Worm (Caenorhabditis elegans) whole organism, L1 larva: Measurements from ENCODE around the gene egl-15.

Experiments
- aly-2 ChIP-seq: fragments of 150-350 bp; optimal IDR thresholded peaks from 2 replicates; lab custom pipeline; 2014; ENCODE audit warnings: missing biosample characterization, missing genetic modification characterization
- ama-1 ChIP-seq: fragments of 150-350 bp; optimal IDR thresholded peaks from 2 replicates; lab custom pipeline; 2014
- blmp-1 ChIP-seq: fragments of 150-350 bp; optimal IDR thresholded peaks from 2 replicates; lab custom pipeline; 2014; ENCODE audit warnings: missing biosample characterization, missing genetic modification characterization
- ceh-63 ChIP-seq: fragments of 200-800 bp; sonication (Bioruptor generic); optimal IDR thresholded peaks from 2 replicates; lab custom pipeline; 2018; ENCODE audit warnings: mild to moderate bottlenecking, missing genetic modification characterization, missing compliant biosample characterization
- ceh-82 ChIP-seq, 3 experiments: fragments of 150-350 bp in 1 of 3; sonication (generic microtip) in 2 of 3; optimal IDR thresholded peaks; 2 replicates each; lab custom pipeline; 2014 to 2017; ENCODE audit warnings: missing biosample characterization in 3 of 3, missing genetic modification characterization in 3 of 3
- ceh-88 ChIP-seq: fragments of 200-800 bp; sonication (Bioruptor generic); IDR thresholded peaks from 2 replicates; pipeline ENCODE4 v1.3.6; 2022; ENCODE audit warnings: missing genetic modification characterization, missing compliant biosample characterization
- ceh-90 ChIP-seq: sonication (generic microtip); optimal IDR thresholded peaks from 2 replicates; lab custom pipeline; 2016; ENCODE audit warnings: missing genetic modification characterization, missing compliant biosample characterization
- dpl-1 ChIP-seq, 3 experiments: fragments of 150-350 bp in 2 of 3; sonication (generic microtip) in 1 of 3; optimal IDR thresholded peaks; 2 replicates each; lab custom pipeline; 2014 to 2017; ENCODE audit warnings: missing biosample characterization in 3 of 3, missing genetic modification characterization in 3 of 3, missing genetic modification reagents in 3 of 3
- efl-3 ChIP-seq: fragments of 200-800 bp; sonication (Bioruptor generic); optimal IDR thresholded peaks from 2 replicates; lab custom pipeline; 2018; ENCODE audit warnings: mild to moderate bottlenecking, missing genetic modification characterization, missing compliant biosample characterization
- egl-13 ChIP-seq: sonication (generic microtip); optimal IDR thresholded peaks from 2 replicates; lab custom pipeline; 2016; ENCODE audit warnings: missing genotype, missing genetic modification reagents, missing genetic modification characterization, missing compliant biosample characterization
- elt-2 ChIP-seq: sonication (generic microtip); optimal IDR thresholded peaks from 2 replicates; lab custom pipeline; 2016; ENCODE audit warnings: missing genetic modification characterization, mild to moderate bottlenecking, inconsistent platforms, missing compliant biosample characterization, missing genetic modification reagents
- elt-3 ChIP-seq, 6 experiments: fragments of 150-350 bp in 1 of 6; sonication (generic microtip); optimal IDR thresholded peaks; 2 replicates each; lab custom pipeline; 2017 to 2018; ENCODE audit warnings: missing biosample characterization in 6 of 6, missing genetic modification characterization in 6 of 6, inconsistent platforms in 1 of 6
- fkh-10 ChIP-seq: sonication (generic microtip); optimal IDR thresholded peaks from 2 replicates; lab custom pipeline; 2017; ENCODE audit warnings: missing biosample characterization, missing genetic modification reagents, missing genetic modification characterization
- fos-1 ChIP-seq: fragments of 150-350 bp; optimal IDR thresholded peaks from 2 replicates; lab custom pipeline; 2014; ENCODE audit warnings: missing biosample characterization, missing genetic modification characterization
- grh-1 ChIP-seq: fragments of 200-800 bp; sonication (Bioruptor generic); IDR thresholded peaks from 2 replicates; pipeline ENCODE4 v1.3.6; 2022; ENCODE audit warnings: missing genetic modification reagents, missing genetic modification characterization, missing compliant biosample characterization
- hpl-2 ChIP-seq: fragments of 150-350 bp; optimal IDR thresholded peaks from 2 replicates; lab custom pipeline; 2014; ENCODE audit warnings: missing biosample characterization, missing genetic modification reagents, missing genetic modification characterization
- isw-1 ChIP-seq: fragments of 200-800 bp; sonication (Bioruptor generic); IDR thresholded peaks from 2 replicates; pipeline ENCODE4 v1.3.6; 2022; ENCODE audit warnings: missing genetic modification characterization, missing compliant biosample characterization
- lin-14 ChIP-seq: fragments of 200-800 bp; sonication (Bioruptor generic); optimal IDR thresholded peaks from 2 replicates; lab custom pipeline; 2018; ENCODE audit warnings: mild to moderate bottlenecking, missing genetic modification characterization, moderate library complexity, missing compliant biosample characterization
- lin-15B ChIP-seq: fragments of 150-350 bp; sonication (generic microtip); optimal IDR thresholded peaks from 3 replicates; lab custom pipeline; 2014; ENCODE audit warnings: missing biosample characterization, missing genetic modification characterization
- lin-35 ChIP-seq, 2 experiments: fragments of 150-350 bp; optimal IDR thresholded peaks; 2 replicates each; lab custom pipeline; 2014; ENCODE audit warnings: missing biosample characterization in 2 of 2, missing genetic modification characterization in 2 of 2, missing genetic modification reagents in 2 of 2
- lin-39 ChIP-seq: fragments of 150-350 bp; optimal IDR thresholded peaks from 2 replicates; lab custom pipeline; 2014; ENCODE audit warnings: missing biosample characterization, missing genetic modification reagents, missing genetic modification characterization
- lir-3 ChIP-seq: sonication (generic microtip); optimal IDR thresholded peaks from 2 replicates; lab custom pipeline; 2016; ENCODE audit warnings: mild to moderate bottlenecking, missing genetic modification characterization, moderate library complexity, missing compliant biosample characterization; ENCODE audit not compliant: poor library complexity
- lsy-2 ChIP-seq, 2 experiments: fragments of 150-350 bp; optimal IDR thresholded peaks; 2 replicates each; lab custom pipeline; 2014; ENCODE audit warnings: missing biosample characterization in 2 of 2, missing genetic modification characterization in 2 of 2
- mdl-1 ChIP-seq, 2 experiments: fragments of 150-350 bp; optimal IDR thresholded peaks; 2 replicates each; lab custom pipeline; 2014 to 2017; ENCODE audit warnings: missing biosample characterization in 2 of 2, missing genetic modification characterization in 2 of 2, inconsistent platforms in 1 of 2
- mep-1 ChIP-seq: fragments of 150-350 bp; optimal IDR thresholded peaks from 2 replicates; lab custom pipeline; 2014; ENCODE audit warnings: missing biosample characterization, missing genetic modification characterization
- nhr-237 ChIP-seq: fragments of 150-350 bp; optimal IDR thresholded peaks from 2 replicates; lab custom pipeline; 2014; ENCODE audit warnings: missing biosample characterization, missing genetic modification characterization
- nhr-47 ChIP-seq: sonication (generic microtip); optimal IDR thresholded peaks from 2 replicates; lab custom pipeline; 2016; ENCODE audit warnings: mild to moderate bottlenecking, missing genetic modification characterization, moderate library complexity, missing compliant biosample characterization
- nhr-76 ChIP-seq: sonication (generic microtip); optimal IDR thresholded peaks from 2 replicates; lab custom pipeline; 2017; ENCODE audit warnings: missing biosample characterization, missing genetic modification characterization
- nhr-77 ChIP-seq: fragments of 150-350 bp; optimal IDR thresholded peaks from 2 replicates; lab custom pipeline; 2014; ENCODE audit warnings: missing biosample characterization, missing genetic modification characterization
- nhr-85 ChIP-seq: sonication (generic microtip); peaks from one replicate; lab custom pipeline; 2016; ENCODE audit warnings: missing genetic modification characterization, inconsistent platforms, missing compliant biosample characterization
- nhr-90 ChIP-seq: sonication (generic microtip); optimal IDR thresholded peaks from 2 replicates; lab custom pipeline; 2016; ENCODE audit warnings: mild to moderate bottlenecking, missing genetic modification characterization, missing compliant biosample characterization; ENCODE audit not compliant: poor library complexity
- pag-3 ChIP-seq: sonication (generic microtip); optimal IDR thresholded peaks from 2 replicates; lab custom pipeline; 2017; ENCODE audit warnings: missing genetic modification characterization, mild to moderate bottlenecking, missing compliant biosample characterization, antibody characterized with exemption, borderline replicate concordance; ENCODE audit not compliant: insufficient read depth
- pax-3 ChIP-seq: fragments of 200-800 bp; sonication (Bioruptor generic); optimal IDR thresholded peaks from 2 replicates; lab custom pipeline; 2018; ENCODE audit warnings: mild to moderate bottlenecking, missing genetic modification characterization, moderate library complexity, missing compliant biosample characterization
- skn-1 ChIP-seq: fragments of 150-350 bp; optimal IDR thresholded peaks from 2 replicates; lab custom pipeline; 2014; ENCODE audit warnings: missing biosample characterization, missing genetic modification characterization
- snpc-4 ChIP-seq: fragments of 150-350 bp; optimal IDR thresholded peaks from 2 replicates; lab custom pipeline; 2014; ENCODE audit warnings: missing biosample characterization, missing genetic modification characterization
- snu-23 ChIP-seq: sonication (generic microtip); optimal IDR thresholded peaks from 2 replicates; lab custom pipeline; 2016; ENCODE audit warnings: missing genetic modification characterization, missing compliant biosample characterization
- sox-4 ChIP-seq: sonication (generic microtip); optimal IDR thresholded peaks from 2 replicates; lab custom pipeline; 2016; ENCODE audit warnings: missing genetic modification characterization, missing compliant biosample characterization
- sptf-1 ChIP-seq: fragments of 150-350 bp; optimal IDR thresholded peaks from 2 replicates; lab custom pipeline; 2014; ENCODE audit warnings: missing biosample characterization, missing genetic modification characterization
- sup-37 ChIP-seq: fragments of 200-800 bp; sonication (Bioruptor generic); optimal IDR thresholded peaks from 2 replicates; lab custom pipeline; 2018; ENCODE audit warnings: mild to moderate bottlenecking, missing genetic modification characterization, missing compliant biosample characterization
- unc-130 ChIP-seq: fragments of 150-350 bp; optimal IDR thresholded peaks from 2 replicates; lab custom pipeline; 2017; ENCODE audit warnings: missing biosample characterization, missing genetic modification characterization, inconsistent platforms
- unc-62 ChIP-seq: fragments of 150-350 bp; optimal IDR thresholded peaks from 2 replicates; lab custom pipeline; 2014; ENCODE audit warnings: missing biosample characterization, missing genetic modification reagents, missing genetic modification characterization
- unc-98 ChIP-seq: fragments of 200-800 bp; sonication (Bioruptor generic); IDR thresholded peaks from 2 replicates; pipeline ENCODE4 v1.3.6; 2022; ENCODE audit warnings: missing genetic modification characterization, missing compliant biosample characterization
- xbp-1 ChIP-seq: sonication (generic microtip); optimal IDR thresholded peaks from 2 replicates; lab custom pipeline; 2016; ENCODE audit warnings: missing genetic modification characterization, missing compliant biosample characterization
- zag-1 ChIP-seq: fragments of 150-350 bp; optimal IDR thresholded peaks from 2 replicates; lab custom pipeline; 2014; ENCODE audit warnings: missing biosample characterization, missing genetic modification characterization
- zip-4 ChIP-seq: fragments of 200-800 bp; sonication (Bioruptor generic); optimal IDR thresholded peaks from 2 replicates; lab custom pipeline; 2018; ENCODE audit warnings: mild to moderate bottlenecking, missing genetic modification characterization, moderate library complexity, missing compliant biosample characterization
- ztf-4 ChIP-seq: fragments of 150-350 bp; optimal IDR thresholded peaks from 2 replicates; lab custom pipeline; 2014; ENCODE audit warnings: missing biosample characterization, missing genetic modification characterization

The egl-15 gene

ce11 chrX:11010565-11010964 is 5.6 kb upstream of the egl-15 start, which contains the start of gene F58A3.4:
TSS of gene F58A3.4 (minus strand) at chrX:11010665.
- TF ChIP-seq ceh-82 (tag; optimal IDR thresholded peaks at IDR 0.05; lab: Kevin White, UChicago) (no peak), grh-1 (GFP tag; lab: Robert Waterston, UW) (no peak), snpc-4 (tag; lab: Kevin White, UChicago) (no peak), sox-4 (no peak), snu-23 (GFP tag; lab: Kevin White, UChicago) (no peak), unc-130 (tag; lab: Kevin White, UChicago) (no peak), ceh-63 (no peak), lin-14 (no peak), dpl-1 (GFP tag; optimal IDR thresholded peaks at IDR 0.05; lab: Kevin White, UChicago) (no peak), ztf-4 (tag; lab: Kevin White, UChicago) (no peak), nhr-77 (tag; lab: Kevin White, UChicago) (no peak)

ce11 chrX:11012337-11012736 is 3.9 kb upstream of the egl-15 start, which contains the start of gene F58A3.3:
TSS of gene F58A3.3 (plus strand) at chrX:11012637.
- TF ChIP-seq lin-39 (tag; lab: Kevin White, UChicago): no peak
- TF ChIP-seq lin-14: peak; percentile 19
- no peak for TF ChIP-seq egl-13 (tag; lab: Kevin White, UChicago)
- TF ChIP-seq blmp-1: peak; percentile 2
- TF ChIP-seq, all 84 proteins: peak for 2

ce11 chrX:11014394-11015280 is 1.6 kb upstream of the egl-15 start:
- TF ChIP-seq sup-37 (no peak), ceh-88 (GFP tag; lab: Robert Waterston, UW) (no peak), nhr-85 (tag; lab: Kevin White, UChicago) (peak; percentile 91), lir-3 (no peak), xbp-1 (tag; lab: Kevin White, UChicago) (no peak), zip-4 (GFP tag; lab: Kevin White, UChicago) (no peak), nhr-90 (tag; lab: Kevin White, UChicago) (peak; percentile 27), lsy-2 (tag; optimal IDR thresholded peaks at IDR 0.05; lab: Kevin White, UChicago) (peak in 1 of 2 experiments; percentile 51), pag-3 (tag; lab: Kevin White, UChicago) (no peak), dpl-1 (GFP tag; optimal IDR thresholded peaks at IDR 0.05; lab: Kevin White, UChicago) (no peak), snu-23 (GFP tag; lab: Kevin White, UChicago) (peak; percentile 55), mep-1 (tag; lab: Kevin White, UChicago) (peak; percentile 31), lin-15B (tag; lab: Kevin White, UChicago) (no peak), zag-1 (no peak), unc-98 (no peak), fos-1 (no peak), ama-1 (lab: Kevin White, UChicago) (no peak), blmp-1 (peak; percentile 80), nhr-47 (tag; lab: Kevin White, UChicago) (no peak), hpl-2 (GFP tag; lab: Kevin White, UChicago) (no peak), nhr-237 (tag; lab: Kevin White, UChicago) (no peak), lin-35 (GFP tag; optimal IDR thresholded peaks at IDR 0.05; lab: Kevin White, UChicago) (peak in 1 of 2 experiments; percentile 26), lin-14 (peak; percentile 59), elt-2 (tag; lab: Kevin White, UChicago) (no peak), pax-3 (tag; lab: Kevin White, UChicago) (no peak), grh-1 (GFP tag; lab: Robert Waterston, UW) (peak; percentile 86), unc-130 (tag; lab: Kevin White, UChicago) (no peak), isw-1 (no peak), fkh-10 (GFP tag; lab: Kevin White, UChicago) (no peak), skn-1 (tag; lab: Kevin White, UChicago) (no peak), sptf-1 (tag; lab: Kevin White, UChicago) (no peak), unc-62 (GFP tag; lab: Kevin White, UChicago) (no peak), ceh-90 (no peak), efl-3 (GFP tag; lab: Kevin White, UChicago) (no peak), mdl-1 (tag; optimal IDR thresholded peaks at IDR 0.05; lab: Kevin White, UChicago) (peak in 1 of 2 experiments; percentile 40), elt-3 (tag; optimal IDR thresholded peaks at IDR 0.05; lab: Kevin White, UChicago) (peak in 4 of 6 experiments; percentile 45 to 84 (median 74)), aly-2 (tag; lab: Kevin White, UChicago) (no peak), sox-4 (no peak), nhr-76 (tag; lab: Kevin White, UChicago) (no peak)
